Fruit fly (Drosophila melanogaster) whole organism, embryonic: Measurements from ENCODE around the gene CG13930.

ENCODE experiments used
- Adf1 ChIP-seq: fragments of 200-800 bp; sonication (Bioruptor generic); IDR thresholded peaks from 2 replicates; pipeline ENCODE4 v1.3.6; 2022; ENCODE audit warnings: missing biosample characterization, missing genetic modification characterization
- CG15479 ChIP-seq: fragments of 200-800 bp; sonication (Bioruptor generic); optimal IDR thresholded peaks from 3 replicates; lab custom pipeline; 2019; ENCODE audit warnings: missing biosample characterization, mild to moderate bottlenecking, missing genetic modification characterization, moderate library complexity
- CG2202 ChIP-seq: fragments of 200-800 bp; sonication (Bioruptor generic); optimal IDR thresholded peaks from 2 replicates; lab custom pipeline; 2018; ENCODE audit warnings: missing biosample characterization, mild to moderate bottlenecking, missing genetic modification characterization
- CG2678 ChIP-seq: fragments of 200-800 bp; sonication (Bioruptor generic); optimal IDR thresholded peaks from 3 replicates; lab custom pipeline; 2019; ENCODE audit warnings: missing biosample characterization, mild to moderate bottlenecking, missing genetic modification characterization, moderate library complexity
- CG30020 ChIP-seq: fragments of 200-800 bp; optimal IDR thresholded peaks from 2 replicates; lab custom pipeline; 2019; ENCODE audit warnings: missing biosample characterization, mild to moderate bottlenecking, missing genetic modification characterization, moderate library complexity
- CG30431 ChIP-seq: fragments of 200-800 bp; sonication (Bioruptor generic); optimal IDR thresholded peaks from 2 replicates; lab custom pipeline; 2017; ENCODE audit warnings: missing biosample characterization, missing genetic modification characterization
- CG32772 ChIP-seq: fragments of 200-800 bp; sonication (Bioruptor generic); IDR thresholded peaks from 2 replicates; pipeline ENCODE4 v1.3.6; 2022; ENCODE audit warnings: missing biosample characterization, missing genetic modification characterization
- CG3726 ChIP-seq: fragments of 200-800 bp; sonication (Bioruptor generic); IDR thresholded peaks from 3 replicates; pipeline ENCODE4, ENCODE4 v1.3.6; 2022; ENCODE audit warnings: missing biosample characterization, missing genetic modification characterization
- CG3838 ChIP-seq: fragments of 200-800 bp; sonication (Bioruptor generic); optimal IDR thresholded peaks from 3 replicates; lab custom pipeline; 2016; ENCODE audit warnings: missing biosample characterization, missing genetic modification characterization
- CG4360 ChIP-seq: fragments of 200-800 bp; sonication (Bioruptor generic); IDR thresholded peaks from 2 replicates; pipeline ENCODE4 v1.3.6; 2022; ENCODE audit warnings: missing biosample characterization, missing genetic modification characterization
- CG4854 ChIP-seq: fragments of 200-800 bp; sonication (Bioruptor generic); optimal IDR thresholded peaks from 2 replicates; lab custom pipeline; 2016; ENCODE audit warnings: missing biosample characterization, missing genetic modification characterization, inconsistent platforms
- CG6765 ChIP-seq: fragments of 200-800 bp; sonication (Bioruptor generic); optimal IDR thresholded peaks from 3 replicates; lab custom pipeline; 2017; ENCODE audit warnings: missing biosample characterization, mild to moderate bottlenecking, missing genetic modification characterization
- CG8089 ChIP-seq: fragments of 200-800 bp; sonication (Bioruptor generic); optimal IDR thresholded peaks from 3 replicates; lab custom pipeline; 2016; ENCODE audit warnings: missing biosample characterization, missing genetic modification characterization
- CG8290 ChIP-seq, 3 experiments: fragments of 200-800 bp; sonication (Bioruptor generic); optimal IDR thresholded peaks; 2 replicates each; lab custom pipeline; 2016 to 2019; ENCODE audit warnings: missing biosample characterization in 3 of 3, missing genetic modification characterization in 3 of 3, mild to moderate bottlenecking in 2 of 3, moderate library complexity in 1 of 3
- CG8478 ChIP-seq: fragments of >200 bp; optimal IDR thresholded peaks from 2 replicates; lab custom pipeline; 2018
- D19A ChIP-seq: fragments of 200-800 bp; optimal IDR thresholded peaks from 3 replicates; lab custom pipeline; 2019; ENCODE audit warnings: missing biosample characterization, mild to moderate bottlenecking, missing genetic modification characterization, moderate library complexity
- Dip2 ChIP-seq: fragments of 200-800 bp; sonication (Bioruptor generic); IDR thresholded peaks from 2 replicates; pipeline ENCODE4 v1.3.6; 2022; ENCODE audit warnings: missing biosample characterization, missing genetic modification characterization
- Dp ChIP-seq: fragments of 200-800 bp; sonication (Bioruptor generic); optimal IDR thresholded peaks from 2 replicates; lab custom pipeline; 2018; ENCODE audit warnings: missing biosample characterization, mild to moderate bottlenecking, missing genetic modification characterization, moderate library complexity
- Eip74EF ChIP-seq, 2 experiments: fragments of 200-800 bp in 1 of 2; fragments of >200 bp in 1 of 2; sonication (Bioruptor generic) in 1 of 2; optimal IDR thresholded peaks; 2 replicates each; lab custom pipeline; 2017 to 2019; ENCODE audit warnings: missing biosample characterization in 2 of 2, missing genetic modification characterization in 2 of 2, mild to moderate bottlenecking in 1 of 2, moderate library complexity in 1 of 2
- H15 ChIP-seq: fragments of 200-800 bp; sonication (Bioruptor generic); IDR thresholded peaks from 3 replicates; pipeline ENCODE4 v1.3.6; 2022; ENCODE audit warnings: missing biosample characterization, missing genetic modification characterization
- HLH54F ChIP-seq: fragments of 200-800 bp; sonication (Bioruptor generic); optimal IDR thresholded peaks from 3 replicates; lab custom pipeline; 2016; ENCODE audit warnings: missing biosample characterization, missing genetic modification characterization
- Hr51 ChIP-seq, 2 experiments: fragments of 200-800 bp; sonication (Bioruptor generic); optimal IDR thresholded peaks; 2 replicates in 1 of 2; 3 replicates in 1 of 2; lab custom pipeline; 2016 to 2018; ENCODE audit warnings: missing biosample characterization in 2 of 2, missing genetic modification characterization in 2 of 2, mild to moderate bottlenecking in 1 of 2, moderate library complexity in 1 of 2
- Lpt ChIP-seq: fragments of >200 bp; optimal IDR thresholded peaks from 2 replicates; lab custom pipeline; 2018; ENCODE audit warnings: missing biosample characterization, missing genetic modification characterization
- Med ChIP-seq: fragments of 200-800 bp; sonication (Bioruptor generic); peaks from one replicate; lab custom pipeline; 2016; ENCODE audit warnings: missing biosample characterization, missing genetic modification characterization, mild to moderate bottlenecking, inconsistent platforms, moderate library complexity
- Meics ChIP-seq: fragments of 200-800 bp; sonication (Bioruptor generic); optimal IDR thresholded peaks from 2 replicates; lab custom pipeline; 2017; ENCODE audit warnings: missing biosample characterization, mild to moderate bottlenecking, missing genetic modification characterization
- Myb ChIP-seq: fragments of 200-800 bp; sonication (Bioruptor generic); optimal IDR thresholded peaks from 2 replicates; lab custom pipeline; 2016; ENCODE audit warnings: missing biosample characterization, missing genetic modification characterization
- Sin3A ChIP-seq: fragments of >200 bp; optimal IDR thresholded peaks from 2 replicates; lab custom pipeline; 2018
- Sox102F ChIP-seq: fragments of 200-800 bp; sonication (Bioruptor generic); optimal IDR thresholded peaks from 2 replicates; lab custom pipeline; 2018; ENCODE audit warnings: missing biosample characterization, mild to moderate bottlenecking, missing genetic modification characterization, moderate library complexity
- Sry-β ChIP-seq: fragments of 200-800 bp; sonication (Bioruptor generic); optimal IDR thresholded peaks from 2 replicates; lab custom pipeline; 2018; ENCODE audit warnings: missing biosample characterization, mild to moderate bottlenecking, missing genetic modification characterization, moderate library complexity
- Sry-δ ChIP-seq: fragments of 200-800 bp; sonication (Bioruptor generic); optimal IDR thresholded peaks from 2 replicates; lab custom pipeline; 2016; ENCODE audit warnings: missing biosample characterization, missing genetic modification characterization
- Taf1 ChIP-seq: fragments of 200-800 bp; sonication (Bioruptor generic); IDR thresholded peaks from 2 replicates; pipeline ENCODE4 v1.3.6; 2022; ENCODE audit warnings: missing biosample characterization, missing genetic modification characterization
- ato ChIP-seq: fragments of 200-800 bp; sonication (Bioruptor generic); IDR thresholded peaks from 2 replicates; pipeline ENCODE4 v1.3.6; 2022; ENCODE audit warnings: missing biosample characterization, missing genetic modification characterization; ENCODE audit not compliant: partially characterized antibody
- az2 ChIP-seq: fragments of 200-800 bp; sonication (Bioruptor generic); optimal IDR thresholded peaks from 3 replicates; lab custom pipeline; 2016; ENCODE audit warnings: missing biosample characterization, missing genetic modification characterization
- bcd ChIP-seq: fragments of 200-800 bp; sonication (Bioruptor generic); optimal IDR thresholded peaks from 2 replicates; lab custom pipeline; 2017; ENCODE audit warnings: missing biosample characterization, mild to moderate bottlenecking, missing genetic modification characterization
- ci ChIP-seq: fragments of 200-800 bp; sonication (Bioruptor generic); IDR thresholded peaks from 3 replicates; pipeline ENCODE4 v1.3.6; 2022; ENCODE audit warnings: missing biosample characterization, missing genetic modification characterization
- croc ChIP-seq: fragments of 200-800 bp; sonication (Bioruptor generic); conservative IDR thresholded peaks from 3 replicates; pipeline ENCODE4 v1.3.6; 2022; ENCODE audit warnings: missing biosample characterization, missing genetic modification characterization
- danr ChIP-seq: fragments of 200-800 bp; sonication (Bioruptor generic); IDR thresholded peaks from 2 replicates; pipeline ENCODE4 v1.3.6; 2022; ENCODE audit warnings: missing biosample characterization, missing genetic modification characterization
- dati ChIP-seq: fragments of 200-800 bp; sonication (Bioruptor generic); IDR thresholded peaks from 2 replicates; pipeline ENCODE4 v1.3.6; 2022; ENCODE audit warnings: missing biosample characterization, missing genetic modification characterization
- dmrt99B ChIP-seq: fragments of 200-800 bp; sonication (Bioruptor generic); optimal IDR thresholded peaks from 2 replicates; lab custom pipeline; 2018; ENCODE audit warnings: missing biosample characterization, mild to moderate bottlenecking, missing genetic modification characterization, moderate library complexity
- dysf ChIP-seq: fragments of 200-800 bp; sonication (Bioruptor generic); IDR thresholded peaks from 3 replicates; pipeline ENCODE4 v1.3.6; 2022; ENCODE audit warnings: missing biosample characterization, missing genetic modification characterization
- exex ChIP-seq: fragments of 200-800 bp; sonication (Bioruptor generic); optimal IDR thresholded peaks from 4 replicates; lab custom pipeline; 2018; ENCODE audit warnings: missing biosample characterization, mild to moderate bottlenecking, missing genetic modification characterization, moderate library complexity
- gcm2 ChIP-seq: fragments of 200-800 bp; sonication (Bioruptor generic); optimal IDR thresholded peaks from 2 replicates; lab custom pipeline; 2016; ENCODE audit warnings: missing biosample characterization, missing genetic modification characterization
- hb ChIP-seq: fragments of 200-800 bp; sonication (Bioruptor generic); IDR thresholded peaks from 3 replicates; pipeline ENCODE4 v1.3.6; 2022; ENCODE audit warnings: missing biosample characterization, missing genetic modification characterization; ENCODE audit not compliant: partially characterized antibody
- hkb ChIP-seq, 2 experiments: fragments of 200-800 bp in 1 of 2; fragments of >200 bp in 1 of 2; sonication (Bioruptor generic) in 1 of 2; IDR thresholded peaks in 1 of 2; optimal IDR thresholded peaks in 1 of 2; 2 replicates each; pipeline versions ENCODE4 v1.3.6 to Lab custom; 2017 to 2022; ENCODE audit warnings: missing biosample characterization in 1 of 2, missing genetic modification characterization in 1 of 2
- luna ChIP-seq: fragments of 200-800 bp; sonication (Bioruptor generic); optimal IDR thresholded peaks from 2 replicates; lab custom pipeline; 2016; ENCODE audit warnings: missing biosample characterization, missing genetic modification characterization
- pum ChIP-seq: fragments of 200-800 bp; sonication (Bioruptor generic); optimal IDR thresholded peaks from 2 replicates; lab custom pipeline; 2016; ENCODE audit warnings: missing biosample characterization, missing genetic modification characterization
- ro ChIP-seq: fragments of 200-800 bp; sonication (Bioruptor generic); IDR thresholded peaks from 2 replicates; pipeline ENCODE4 v1.3.6; 2022; ENCODE audit warnings: missing biosample characterization, missing genetic modification characterization
- vvl ChIP-seq: fragments of 200-800 bp; sonication (Bioruptor generic); IDR thresholded peaks from 2 replicates; pipeline ENCODE4 v1.3.6; 2022; ENCODE audit warnings: missing biosample characterization, missing genetic modification characterization
- z ChIP-seq: fragments of 200-800 bp; sonication (Bioruptor generic); IDR thresholded peaks from 3 replicates; pipeline ENCODE4 v1.3.6; 2022; ENCODE audit warnings: missing biosample characterization, missing genetic modification characterization
- zfh1 ChIP-seq: fragments of 200-800 bp; sonication (Bioruptor generic); IDR thresholded peaks from 3 replicates; pipeline ENCODE4 v1.3.6; 2022; ENCODE audit warnings: missing biosample characterization, missing genetic modification characterization

CG13930 gene

dm6 chr3L:1644920-1645567 is 27.5 kb downstream of the CG13930 start, which contains the start of the genes alphaCOP and CG13919 (continued):
- TF ChIP-seq vvl (GFP tag; lab: Robert Waterston, UW), result peak; percentile 97
- peak; percentile 60 for TF ChIP-seq Sry-β (GFP tag; lab: Kevin White, UChicago)
- peak; percentile 94 for TF ChIP-seq ro (GFP tag; lab: Robert Waterston, UW)
- peak; percentile 97 for TF ChIP-seq CG2678
- TF ChIP-seq CG2202 (tag; lab: Kevin White, UChicago), result peak; percentile 95
- TF ChIP-seq Dip2 (GFP tag; lab: Robert Waterston, UW), result peak; percentile 53
- TF ChIP-seq Taf1 (GFP tag; lab: Robert Waterston, UW), result peak; percentile 92
- TF ChIP-seq Adf1 (GFP tag; lab: Robert Waterston, UW), result peak; percentile 85
- TF ChIP-seq ci (GFP tag; lab: Robert Waterston, UW), result peak; percentile 97
- no peak for TF ChIP-seq hkb (optimal IDR thresholded peaks at IDR 0.05; lab: Kevin White, UChicago)
- TF ChIP-seq hkb (GFP tag; IDR thresholded peaks at IDR 0.05; lab: Robert Waterston, UW), result peak; percentile 94
- peak; percentile 88 for TF ChIP-seq dati
- peak; percentile 91 for TF ChIP-seq pum
- TF ChIP-seq CG8478 (lab: Kevin White, UChicago), result no peak
- peak; percentile 93 for TF ChIP-seq CG30431 (GFP tag; lab: Kevin White, UChicago)
- TF ChIP-seq gcm2 (GFP tag; lab: Kevin White, UChicago), result peak; percentile 90
- TF ChIP-seq Sry-δ (GFP tag; lab: Kevin White, UChicago), result peak; percentile 54
- peak; percentile 80 for TF ChIP-seq CG8089 (GFP tag; lab: Kevin White, UChicago)
- peak; percentile 50 for TF ChIP-seq Dp
- TF ChIP-seq Eip74EF (GFP tag; optimal IDR thresholded peaks at IDR 0.05; lab: Kevin White, UChicago), result peak in 1 of 2 experiments; percentile 96
- TF ChIP-seq CG32772 (GFP tag; lab: Robert Waterston, UW), result peak; percentile 96
- peak; percentile 99 for TF ChIP-seq Med
- TF ChIP-seq ato (GFP tag; lab: Robert Waterston, UW), result no peak
- no peak for TF ChIP-seq hb (GFP tag; lab: Robert Waterston, UW)
- peak; percentile 76 for TF ChIP-seq CG4360 (GFP tag; lab: Robert Waterston, UW)
- peak; percentile 88 for TF ChIP-seq D19A
- peak; percentile 9 for TF ChIP-seq Sin3A (lab: Kevin White, UChicago)
- peak; percentile 93 for TF ChIP-seq HLH54F (GFP tag; lab: Kevin White, UChicago)
- peak; percentile 85 for TF ChIP-seq exex (tag; lab: Kevin White, UChicago)
- peak; percentile 96 for TF ChIP-seq H15 (GFP tag; lab: Robert Waterston, UW)
- peak; percentile 97 for TF ChIP-seq dysf
- TF ChIP-seq CG3838 (GFP tag; lab: Kevin White, UChicago), result peak; percentile 89
- peak; percentile 95 for TF ChIP-seq croc (GFP tag; lab: Robert Waterston, UW)
- peak; percentile 97 for TF ChIP-seq zfh1 (GFP tag; lab: Robert Waterston, UW)
- TF ChIP-seq luna (GFP tag; lab: Kevin White, UChicago), result peak; percentile 72
- no peak for TF ChIP-seq z (GFP tag; lab: Robert Waterston, UW)
- peak; percentile 93 to 97 for TF ChIP-seq Hr51 (GFP tag; optimal IDR thresholded peaks at IDR 0.05; lab: Kevin White, UChicago)
- peak; percentile 97 for TF ChIP-seq CG8290 (GFP tag; optimal IDR thresholded peaks at IDR 0.05; lab: Kevin White, UChicago)
- peak; percentile 79 to 85 for TF ChIP-seq CG8290 (tag; optimal IDR thresholded peaks at IDR 0.05; lab: Kevin White, UChicago)
- peak; percentile 86 for TF ChIP-seq CG30020
- peak; percentile 66 for TF ChIP-seq Myb (GFP tag; lab: Kevin White, UChicago)
- TF ChIP-seq Lpt (GFP tag; lab: Kevin White, UChicago), result no peak
- peak; percentile 52 for TF ChIP-seq CG15479 (GFP tag; lab: Kevin White, UChicago)
- peak; percentile 94 for TF ChIP-seq Meics (GFP tag; lab: Kevin White, UChicago)
- TF ChIP-seq bcd (GFP tag; lab: Kevin White, UChicago), result peak; percentile 96
- peak; percentile 94 for TF ChIP-seq CG4854 (GFP tag; lab: Kevin White, UChicago)
- peak; percentile 65 for TF ChIP-seq danr (GFP tag; lab: Robert Waterston, UW)
- TF ChIP-seq CG6765 (GFP tag; lab: Kevin White, UChicago), result peak; percentile 89
- TF ChIP-seq CG3726 (GFP tag; lab: Robert Waterston, UW), result peak; percentile 93
- peak; percentile 96 for TF ChIP-seq dmrt99B (tag; lab: Kevin White, UChicago)
- peak; percentile 98 for TF ChIP-seq az2 (GFP tag; lab: Kevin White, UChicago)
- TF ChIP-seq Sox102F (GFP tag; lab: Kevin White, UChicago), result peak; percentile 98
